Fruit fly (Drosophila melanogaster) whole organism, embryonic: Measurements from ENCODE around the gene woc.
A peak's percentile ranks its signal among the peaks of the same experiment; 100 is the strongest.

ENCODE experiments used
- CG1024 ChIP-seq: fragments of 200-800 bp; sonication (Bioruptor generic); IDR thresholded peaks from 2 replicates; pipeline ENCODE4 v1.3.6; 2022; ENCODE audit warnings: missing biosample characterization, missing genetic modification characterization
- CG11696 ChIP-seq: fragments of 200-800 bp; sonication (Bioruptor generic); IDR thresholded peaks from 2 replicates; pipeline ENCODE4 v1.3.6; 2022; ENCODE audit warnings: missing biosample characterization, missing genetic modification characterization
- CG12104 ChIP-seq: fragments of 200-800 bp; sonication (Bioruptor generic); optimal IDR thresholded peaks from 3 replicates; lab custom pipeline; 2016; ENCODE audit warnings: missing biosample characterization, missing genetic modification characterization
- CG12744 ChIP-seq: fragments of 200-800 bp; sonication (Bioruptor generic); optimal IDR thresholded peaks from 2 replicates; lab custom pipeline; 2016; ENCODE audit warnings: missing biosample characterization, missing genetic modification characterization
- CG12769 ChIP-seq: fragments of 200-800 bp; sonication (Bioruptor generic); optimal IDR thresholded peaks from 2 replicates; lab custom pipeline; 2019; ENCODE audit warnings: missing biosample characterization, mild to moderate bottlenecking, missing genetic modification characterization, moderate library complexity
- CG13424 ChIP-seq: fragments of 200-800 bp; sonication (Bioruptor generic); optimal IDR thresholded peaks from 2 replicates; lab custom pipeline; 2019; ENCODE audit warnings: missing biosample characterization, mild to moderate bottlenecking, missing genetic modification characterization, moderate library complexity
- CG15696 ChIP-seq: fragments of 200-800 bp; sonication (Bioruptor generic); optimal IDR thresholded peaks from 2 replicates; lab custom pipeline; 2019; ENCODE audit warnings: missing biosample characterization, mild to moderate bottlenecking, missing genetic modification characterization, moderate library complexity
- CG16815 ChIP-seq: fragments of 200-800 bp; sonication (Bioruptor generic); optimal IDR thresholded peaks from 3 replicates; lab custom pipeline; 2017; ENCODE audit warnings: missing biosample characterization, mild to moderate bottlenecking, missing genetic modification characterization
- CG2116 ChIP-seq: fragments of 200-800 bp; sonication (Bioruptor generic); optimal IDR thresholded peaks from 3 replicates; lab custom pipeline; 2018; ENCODE audit warnings: missing biosample characterization, mild to moderate bottlenecking, missing genetic modification characterization
- CG30020 ChIP-seq: fragments of 200-800 bp; optimal IDR thresholded peaks from 2 replicates; lab custom pipeline; 2019; ENCODE audit warnings: missing biosample characterization, mild to moderate bottlenecking, missing genetic modification characterization, moderate library complexity
- CG32772 ChIP-seq: fragments of 200-800 bp; sonication (Bioruptor generic); IDR thresholded peaks from 2 replicates; pipeline ENCODE4 v1.3.6; 2022; ENCODE audit warnings: missing biosample characterization, missing genetic modification characterization
- CG4282 ChIP-seq: fragments of 200-800 bp; sonication (Bioruptor generic); optimal IDR thresholded peaks from 2 replicates; lab custom pipeline; 2016; ENCODE audit warnings: missing biosample characterization, missing genetic modification characterization
- CG4424 ChIP-seq: fragments of 200-800 bp; sonication (Bioruptor generic); optimal IDR thresholded peaks from 3 replicates; lab custom pipeline; 2016; ENCODE audit warnings: missing biosample characterization, missing genetic modification characterization
- CG4617 ChIP-seq: fragments of 200-800 bp; sonication (Bioruptor generic); optimal IDR thresholded peaks from 3 replicates; lab custom pipeline; 2016; ENCODE audit warnings: missing biosample characterization, missing genetic modification characterization, borderline replicate concordance
- CG4854 ChIP-seq: fragments of 200-800 bp; sonication (Bioruptor generic); optimal IDR thresholded peaks from 2 replicates; lab custom pipeline; 2016; ENCODE audit warnings: missing biosample characterization, missing genetic modification characterization, inconsistent platforms
- CG6765 ChIP-seq: fragments of 200-800 bp; sonication (Bioruptor generic); optimal IDR thresholded peaks from 3 replicates; lab custom pipeline; 2017; ENCODE audit warnings: missing biosample characterization, mild to moderate bottlenecking, missing genetic modification characterization
- CG6791 ChIP-seq: fragments of 200-800 bp; sonication (Bioruptor generic); IDR thresholded peaks from 3 replicates; pipeline ENCODE4 v1.3.6; 2022; ENCODE audit warnings: missing biosample characterization, missing genetic modification characterization; ENCODE audit not compliant: partially characterized antibody
- CHES-1-like ChIP-seq: fragments of 200-800 bp; sonication (Bioruptor generic); optimal IDR thresholded peaks from 2 replicates; lab custom pipeline; 2016; ENCODE audit warnings: missing biosample characterization, missing genetic modification characterization
- Dad ChIP-seq: fragments of 200-800 bp; sonication (Bioruptor generic); optimal IDR thresholded peaks from 3 replicates; lab custom pipeline; 2016; ENCODE audit warnings: missing biosample characterization, missing genetic modification characterization
- E2f2 ChIP-seq: fragments of 200-800 bp; sonication (Bioruptor generic); IDR thresholded peaks from 2 replicates; pipeline ENCODE4 v1.3.6; 2022; ENCODE audit warnings: missing biosample characterization, missing genetic modification characterization
- ERR ChIP-seq: fragments of 200-800 bp; sonication (Bioruptor generic); optimal IDR thresholded peaks from 2 replicates; lab custom pipeline; 2016; ENCODE audit warnings: missing biosample characterization, missing genetic modification characterization
- Hey ChIP-seq: fragments of 200-800 bp; sonication (Bioruptor generic); optimal IDR thresholded peaks from 3 replicates; lab custom pipeline; 2018; ENCODE audit warnings: missing biosample characterization, mild to moderate bottlenecking, missing genetic modification characterization
- Kr ChIP-seq: fragments of 200-800 bp; sonication (Bioruptor generic); optimal IDR thresholded peaks from 2 replicates; lab custom pipeline; 2017; ENCODE audit warnings: missing biosample characterization, mild to moderate bottlenecking, missing genetic modification characterization
- MTF-1 ChIP-seq: fragments of 200-800 bp; sonication (Bioruptor generic); optimal IDR thresholded peaks from 2 replicates; lab custom pipeline; 2018; ENCODE audit warnings: missing biosample characterization, mild to moderate bottlenecking, missing genetic modification characterization, borderline replicate concordance
- Meics ChIP-seq: fragments of 200-800 bp; sonication (Bioruptor generic); optimal IDR thresholded peaks from 2 replicates; lab custom pipeline; 2017; ENCODE audit warnings: missing biosample characterization, mild to moderate bottlenecking, missing genetic modification characterization
- Neu2 ChIP-seq: fragments of 200-800 bp; sonication (Bioruptor generic); optimal IDR thresholded peaks from 3 replicates; lab custom pipeline; 2016; ENCODE audit warnings: missing biosample characterization, missing genetic modification characterization, borderline replicate concordance
- Rx ChIP-seq: fragments of 200-800 bp; sonication (Bioruptor generic); IDR thresholded peaks from 2 replicates; pipeline ENCODE4 v1.3.6; 2022; ENCODE audit warnings: missing biosample characterization, missing genetic modification characterization
- Spps ChIP-seq: fragments of 200-800 bp; sonication (Bioruptor generic); optimal IDR thresholded peaks from 2 replicates; lab custom pipeline; 2018; ENCODE audit warnings: missing biosample characterization, mild to moderate bottlenecking, missing genetic modification characterization
- ab ChIP-seq: fragments of 200-800 bp; sonication (Bioruptor generic); optimal IDR thresholded peaks from 2 replicates; lab custom pipeline; 2016; ENCODE audit warnings: missing biosample characterization, missing genetic modification characterization
- amos ChIP-seq: fragments of 200-800 bp; sonication (Bioruptor generic); IDR thresholded peaks from 2 replicates; pipeline ENCODE4 v1.3.6; 2022; ENCODE audit warnings: missing biosample characterization, missing genetic modification characterization; ENCODE audit not compliant: partially characterized antibody
- ara ChIP-seq: fragments of 200-800 bp; sonication (Bioruptor generic); IDR thresholded peaks from 2 replicates; pipeline ENCODE4 v1.3.6; 2022; ENCODE audit warnings: missing biosample characterization, missing genetic modification characterization
- ato ChIP-seq: fragments of 200-800 bp; sonication (Bioruptor generic); IDR thresholded peaks from 2 replicates; pipeline ENCODE4 v1.3.6; 2022; ENCODE audit warnings: missing biosample characterization, missing genetic modification characterization; ENCODE audit not compliant: partially characterized antibody
- bcd ChIP-seq: fragments of 200-800 bp; sonication (Bioruptor generic); optimal IDR thresholded peaks from 2 replicates; lab custom pipeline; 2017; ENCODE audit warnings: missing biosample characterization, mild to moderate bottlenecking, missing genetic modification characterization
- bsh ChIP-seq, 2 experiments: fragments of 200-800 bp; sonication (Bioruptor generic); optimal IDR thresholded peaks; 2 replicates each; lab custom pipeline; 2017 to 2018; ENCODE audit warnings: mild to moderate bottlenecking in 2 of 2, missing biosample characterization in 2 of 2, missing genetic modification characterization in 2 of 2, moderate library complexity in 1 of 2
- btn ChIP-seq: fragments of 200-800 bp; sonication (Bioruptor generic); optimal IDR thresholded peaks from 2 replicates; lab custom pipeline; 2016; ENCODE audit warnings: missing biosample characterization, missing genetic modification characterization
- dan ChIP-seq: fragments of 200-800 bp; sonication (Bioruptor generic); IDR thresholded peaks from 2 replicates; pipeline ENCODE4 v1.3.6; 2022; ENCODE audit warnings: missing biosample characterization, missing genetic modification characterization
- emc ChIP-seq: fragments of 200-800 bp; sonication (Bioruptor generic); optimal IDR thresholded peaks from 2 replicates; lab custom pipeline; 2016; ENCODE audit warnings: missing biosample characterization, missing genetic modification characterization
- esg ChIP-seq: fragments of 200-800 bp; sonication (Bioruptor generic); conservative IDR thresholded peaks from 2 replicates; pipeline ENCODE4 v1.3.6; 2022; ENCODE audit warnings: missing biosample characterization, missing genetic modification characterization
- gce ChIP-seq: fragments of 200-800 bp; sonication (Bioruptor generic); IDR thresholded peaks from 3 replicates; pipeline ENCODE4 v1.3.6; 2022; ENCODE audit warnings: missing biosample characterization, missing genetic modification characterization
- gem ChIP-seq: fragments of 200-800 bp; sonication (Bioruptor generic); optimal IDR thresholded peaks from 2 replicates; lab custom pipeline; 2019; ENCODE audit warnings: missing biosample characterization, mild to moderate bottlenecking, missing genetic modification characterization, moderate library complexity
- gfzf ChIP-seq: fragments of 200-800 bp; sonication (Bioruptor generic); optimal IDR thresholded peaks from 2 replicates; lab custom pipeline; 2016; ENCODE audit warnings: missing biosample characterization, mild to moderate bottlenecking, missing genetic modification characterization, moderate library complexity
- lab ChIP-seq: fragments of 200-800 bp; sonication (Bioruptor generic); optimal IDR thresholded peaks from 3 replicates; lab custom pipeline; 2017; ENCODE audit warnings: missing biosample characterization, missing genetic modification characterization, mild to moderate bottlenecking, moderate library complexity, missing genetic modification reagents
- luna ChIP-seq: fragments of 200-800 bp; sonication (Bioruptor generic); optimal IDR thresholded peaks from 2 replicates; lab custom pipeline; 2016; ENCODE audit warnings: missing biosample characterization, missing genetic modification characterization
- onecut ChIP-seq: fragments of 200-800 bp; sonication (Bioruptor generic); IDR thresholded peaks from 2 replicates; pipeline ENCODE4 v1.3.6; 2022; ENCODE audit warnings: missing biosample characterization, missing genetic modification characterization
- sim ChIP-seq: fragments of 200-800 bp; sonication (Bioruptor generic); IDR thresholded peaks from 2 replicates; pipeline ENCODE4 v1.3.6; 2022; ENCODE audit warnings: missing biosample characterization, missing genetic modification characterization
- sisA ChIP-seq: fragments of 200-800 bp; sonication (Bioruptor generic); IDR thresholded peaks from 2 replicates; pipeline ENCODE4 v1.3.6; 2022; ENCODE audit warnings: missing biosample characterization, missing genetic modification characterization
- tna ChIP-seq: fragments of 200-800 bp; sonication (Bioruptor generic); IDR thresholded peaks from 2 replicates; pipeline ENCODE4 v1.3.6; 2022; ENCODE audit warnings: missing biosample characterization, missing genetic modification characterization; ENCODE audit not compliant: partially characterized antibody
- trh ChIP-seq: fragments of 200-800 bp; sonication (Bioruptor generic); optimal IDR thresholded peaks from 2 replicates; lab custom pipeline; 2016; ENCODE audit warnings: missing biosample characterization, missing genetic modification characterization
- zen2 ChIP-seq: fragments of 200-800 bp; sonication (Bioruptor generic); IDR thresholded peaks from 3 replicates; pipeline ENCODE4 v1.3.6; 2022; ENCODE audit warnings: missing biosample characterization, missing genetic modification characterization; ENCODE audit not compliant: partially characterized antibody

woc gene

DNA sequence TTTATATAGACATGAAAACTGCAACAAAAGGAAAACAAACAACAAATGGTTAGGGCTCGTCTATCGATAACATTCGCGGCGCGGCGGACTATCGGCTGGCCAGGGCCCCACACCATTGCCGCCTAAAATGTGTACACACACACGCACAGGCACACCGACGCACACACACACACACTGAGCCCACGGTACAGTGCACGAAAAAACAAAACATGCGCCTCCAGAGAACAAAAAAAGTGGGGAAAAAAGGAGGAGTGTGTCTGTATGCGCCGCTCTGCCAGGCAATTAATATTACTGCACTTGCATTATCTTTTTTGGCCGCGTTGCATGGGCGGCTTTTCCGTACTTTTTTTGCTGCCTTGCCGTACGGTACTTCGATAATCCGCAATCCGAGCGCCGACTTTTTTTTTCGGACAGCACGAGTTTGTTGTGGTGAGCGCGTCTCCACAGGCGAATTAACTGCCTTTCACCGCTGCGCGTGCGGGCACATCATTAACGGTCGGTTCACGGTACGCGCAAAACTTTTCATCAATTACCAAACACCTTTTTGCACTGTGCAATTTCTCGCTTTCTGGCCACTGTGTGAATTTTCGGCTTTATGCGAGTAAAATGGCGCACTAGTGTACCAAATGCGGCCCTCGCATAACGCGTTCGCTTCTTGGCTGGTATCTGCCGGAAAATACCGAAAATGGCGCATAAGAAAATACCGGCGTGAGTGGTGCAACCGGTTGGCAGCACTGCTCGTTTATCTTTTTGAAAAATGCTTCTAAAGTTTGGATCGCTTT is at the start of gene woc (continued):
- TF ChIP-seq CG6765 (peak; percentile 37), CG16815 (peak; percentile 51), CG6791 (GFP tag; lab: Robert Waterston, UW) (peak; percentile 87), dan (GFP tag; lab: Robert Waterston, UW) (no peak), sisA (GFP tag; lab: Robert Waterston, UW) (peak; percentile 60), CG4424 (GFP tag; lab: Kevin White, UChicago) (no peak), CHES-1-like (GFP tag; lab: Kevin White, UChicago) (peak; percentile 76), CG30020 (tag; lab: Kevin White, UChicago) (no peak), CG12744 (no peak), onecut (GFP tag; lab: Robert Waterston, UW) (no peak), MTF-1 (GFP tag; lab: Kevin White, UChicago) (no peak), ab (GFP tag; lab: Kevin White, UChicago) (no peak), ato (GFP tag; lab: Robert Waterston, UW) (peak; percentile 90), Dad (no peak), sim (GFP tag; lab: Robert Waterston, UW) (no peak), trh (GFP tag; lab: Kevin White, UChicago) (peak; percentile 17), E2f2 (GFP tag; lab: Robert Waterston, UW) (peak; percentile 83), emc (no peak), zen2 (GFP tag; lab: Robert Waterston, UW) (peak; percentile 95), Kr (GFP tag; lab: Kevin White, UChicago) (no peak), CG12104 (peak; percentile 43), Rx (peak; percentile 14; the same call in 1 of the 2 replicates), CG15696 (tag; lab: Kevin White, UChicago) (no peak), CG1024 (GFP tag; lab: Robert Waterston, UW) (0 out of 2 replicates have a peak, but pooled peaks have one; percentile 2), Hey (tag; lab: Kevin White, UChicago) (no peak), bcd (peak; percentile 54), ara (GFP tag; lab: Robert Waterston, UW) (no peak), CG13424 (tag; lab: Kevin White, UChicago) (no peak), CG2116 (GFP tag; lab: Kevin White, UChicago) (peak; percentile 63), Meics (peak; percentile 66), btn (GFP tag; lab: Kevin White, UChicago) (no peak), tna (GFP tag; lab: Robert Waterston, UW) (peak; percentile 88), bsh (GFP tag; optimal IDR thresholded peaks at IDR 0.05; lab: Kevin White, UChicago) (peak; percentile 30 to 92), ERR (GFP tag; lab: Kevin White, UChicago) (no peak), Neu2 (GFP tag; lab: Kevin White, UChicago) (no peak), amos (peak; percentile 85), Spps (tag; lab: Kevin White, UChicago) (no peak), gce (GFP tag; lab: Robert Waterston, UW) (no peak), esg (peak; percentile 34; the same call in 1 of the 2 replicates), CG4617 (peak; percentile 74), gem (tag; lab: Kevin White, UChicago) (no peak), CG32772 (GFP tag; lab: Robert Waterston, UW) (peak; percentile 68), CG11696 (peak; percentile 26; the same call in 1 of the 2 replicates), luna (GFP tag; lab: Kevin White, UChicago) (no peak), lab (no peak), CG4282 (peak; percentile 71), CG4854 (GFP tag; lab: Kevin White, UChicago) (no peak), gfzf (GFP tag; lab: Kevin White, UChicago) (peak; percentile 96), CG12769 (tag; lab: Kevin White, UChicago) (no peak)
